Worm (Caenorhabditis elegans) whole organism, early embryonic: ENCODE measurements around the gene mom-1.

Experiments
- F13C5.2 ChIP-seq: sonication (generic microtip); optimal IDR thresholded peaks from 2 replicates; lab custom pipeline; 2017; ENCODE audit warnings: mild to moderate bottlenecking, missing genetic modification characterization, inconsistent platforms, missing compliant biosample characterization
- aly-1 ChIP-seq: sonication (generic microtip); optimal IDR thresholded peaks from 2 replicates; lab custom pipeline; 2016; ENCODE audit warnings: missing genetic modification characterization, missing compliant biosample characterization
- ama-1 ChIP-seq: fragments of 150-350 bp; optimal IDR thresholded peaks from 2 replicates; lab custom pipeline; 2014
- ceh-13 ChIP-seq: fragments of 200-800 bp; sonication (Bioruptor generic); optimal IDR thresholded peaks from 2 replicates; lab custom pipeline; 2018; ENCODE audit warnings: mild to moderate bottlenecking, missing genetic modification characterization, missing compliant biosample characterization
- ceh-36 ChIP-seq: sonication (generic microtip); optimal IDR thresholded peaks from 2 replicates; lab custom pipeline; 2016; ENCODE audit warnings: missing genetic modification characterization, inconsistent platforms, missing compliant biosample characterization
- flt-1 ChIP-seq: fragments of 200-800 bp; sonication (Bioruptor generic); IDR thresholded peaks from 2 replicates; pipeline ENCODE4 v1.3.6; 2022; ENCODE audit warnings: missing genetic modification characterization, missing compliant biosample characterization
- hmg-4 ChIP-seq: fragments of 200-800 bp; sonication (Bioruptor generic); optimal IDR thresholded peaks from 2 replicates; lab custom pipeline; 2018; ENCODE audit warnings: mild to moderate bottlenecking, missing genetic modification characterization, missing compliant biosample characterization
- hnd-1 ChIP-seq: sonication (generic microtip); optimal IDR thresholded peaks from 2 replicates; lab custom pipeline; 2016; ENCODE audit warnings: missing genetic modification characterization, missing compliant biosample characterization
- scrt-1 ChIP-seq: fragments of 200-800 bp; sonication (Bioruptor generic); IDR thresholded peaks from 2 replicates; pipeline ENCODE4 v1.3.6; 2022; ENCODE audit warnings: missing genetic modification characterization, missing compliant biosample characterization
- tbx-11 ChIP-seq: fragments of 200-800 bp; sonication (Bioruptor generic); IDR thresholded peaks from 2 replicates; pipeline ENCODE4 v1.3.6; 2022; ENCODE audit warnings: missing genetic modification characterization, missing compliant biosample characterization
- tra-4 ChIP-seq: sonication (generic microtip); optimal IDR thresholded peaks from 2 replicates; lab custom pipeline; 2017; ENCODE audit warnings: missing genetic modification characterization, missing compliant biosample characterization

ce11 chrX:6255561-6255960, 37.4 kb upstream of the mom-1 start:
- TF ChIP-seq F13C5.2 (no peak), ama-1 (lab: Kevin White, UChicago) (no peak), aly-1 (no peak), hmg-4 (peak; percentile 58), tra-4 (no peak), hnd-1 (tag; lab: Kevin White, UChicago) (no peak), ceh-13 (GFP tag; lab: Kevin White, UChicago) (no peak), tbx-11 (GFP tag; lab: Robert Waterston, UW) (0 out of 2 replicates have a peak, but pooled peaks have one; percentile 35), flt-1 (no peak), scrt-1 (GFP tag; lab: Robert Waterston, UW) (no peak), ceh-36 (peak; percentile 49)
